Worm (Caenorhabditis elegans) whole organism, L2 larva: ENCODE measurements around the gene lag-2.

Source experiments
- ZK546.5 ChIP-seq: sonication (generic microtip); optimal IDR thresholded peaks from 2 replicates; lab custom pipeline; 2017; ENCODE audit warnings: missing biosample characterization, missing genetic modification characterization
- aly-2 ChIP-seq: fragments of 150-350 bp; optimal IDR thresholded peaks from 2 replicates; lab custom pipeline; 2014; ENCODE audit warnings: missing biosample characterization, missing genetic modification characterization
- ama-1 ChIP-seq: fragments of 150-350 bp; optimal IDR thresholded peaks from 2 replicates; lab custom pipeline; 2018; ENCODE audit warnings: inconsistent platforms
- egl-27 ChIP-seq: sonication (generic microtip); optimal IDR thresholded peaks from 3 replicates; lab custom pipeline; 2017; ENCODE audit warnings: missing biosample characterization, missing genetic modification reagents, missing genetic modification characterization
- lin-39 ChIP-seq: fragments of 150-350 bp; optimal IDR thresholded peaks from 2 replicates; lab custom pipeline; 2014; ENCODE audit warnings: missing biosample characterization, missing genetic modification reagents, missing genetic modification characterization
- mab-5 ChIP-seq: fragments of 150-350 bp; optimal IDR thresholded peaks from 2 replicates; lab custom pipeline; 2014; ENCODE audit warnings: missing biosample characterization, missing genetic modification characterization
- mdl-1 ChIP-seq, 2 experiments: fragments of 150-350 bp in 1 of 2; sonication (generic microtip) in 1 of 2; optimal IDR thresholded peaks; 2 replicates each; lab custom pipeline; 2017; ENCODE audit warnings: missing biosample characterization in 2 of 2, missing genetic modification characterization in 2 of 2
- nhr-12 ChIP-seq: fragments of 150-350 bp; optimal IDR thresholded peaks from 2 replicates; lab custom pipeline; 2014; ENCODE audit warnings: missing biosample characterization, missing genetic modification characterization
- nhr-77 ChIP-seq: fragments of 150-350 bp; optimal IDR thresholded peaks from 2 replicates; lab custom pipeline; 2014; ENCODE audit warnings: missing biosample characterization, missing genetic modification characterization
- unc-55 ChIP-seq: fragments of 150-350 bp; sonication (generic microtip); optimal IDR thresholded peaks from 3 replicates; lab custom pipeline; 2014; ENCODE audit warnings: missing biosample characterization, missing genetic modification reagents, missing genetic modification characterization
- unc-62 ChIP-seq: fragments of 150-350 bp; optimal IDR thresholded peaks from 2 replicates; lab custom pipeline; 2014; ENCODE audit warnings: missing biosample characterization, missing genetic modification reagents, missing genetic modification characterization
- ztf-1 ChIP-seq: fragments of 200-800 bp; sonication (Bioruptor generic); conservative IDR thresholded peaks from 2 replicates; pipeline ENCODE4 v1.3.6; 2022; ENCODE audit warnings: missing genetic modification characterization, missing compliant biosample characterization
- ztf-11 ChIP-seq: sonication (generic microtip); optimal IDR thresholded peaks from 2 replicates; lab custom pipeline; 2017; ENCODE audit warnings: missing biosample characterization, missing genetic modification characterization

- no peak for TF ChIP-seq egl-27 (tag; lab: Kevin White, UChicago)
- no peak for TF ChIP-seq aly-2
- TF ChIP-seq unc-55 (GFP tag; lab: Kevin White, UChicago), result no peak
- TF ChIP-seq mab-5 (tag; lab: Kevin White, UChicago), result no peak
- no peak for TF ChIP-seq ztf-11 (tag; lab: Kevin White, UChicago)
- no peak for TF ChIP-seq lin-39
- TF ChIP-seq mdl-1 (tag; optimal IDR thresholded peaks at IDR 0.05; lab: Kevin White, UChicago), result no peak
- TF ChIP-seq ZK546.5 (tag; lab: Kevin White, UChicago), result no peak
- no peak for TF ChIP-seq ama-1 (lab: Kevin White, UChicago)
- TF ChIP-seq ztf-1 (GFP tag; lab: Robert Waterston, UW), result no peak
- TF ChIP-seq nhr-12 (tag; lab: Kevin White, UChicago), result no peak
- no peak for TF ChIP-seq unc-62 (GFP tag; lab: Kevin White, UChicago)
- no peak for TF ChIP-seq nhr-77 (tag; lab: Kevin White, UChicago)
These were observed 29.8 kb upstream of the lag-2 start for ce11 chrV:3158379-3158778.
